Fruit fly (Drosophila melanogaster) whole organism, wandering third instar larva: ENCODE results near the gene CG14053.
A peak's percentile ranks its signal among the peaks of the same experiment; 100 is the strongest.

Source experiments
- Abd-B ChIP-seq: fragments of >200 bp; optimal IDR thresholded peaks from 2 replicates; lab custom pipeline; 2017; ENCODE audit warnings: missing biosample characterization, missing genetic modification characterization
- CG32264 ChIP-seq: fragments of 200-800 bp; sonication (Bioruptor generic); optimal IDR thresholded peaks from 2 replicates; lab custom pipeline; 2016; ENCODE audit warnings: missing biosample characterization, missing genetic modification characterization
- CG9705 ChIP-seq: fragments of 200-800 bp; sonication (Bioruptor generic); optimal IDR thresholded peaks from 2 replicates; lab custom pipeline; 2018; ENCODE audit warnings: missing biosample characterization, mild to moderate bottlenecking, missing genetic modification characterization
- Dfd ChIP-seq: fragments of >200 bp; optimal IDR thresholded peaks from 2 replicates; lab custom pipeline; 2017; ENCODE audit warnings: missing biosample characterization, missing genetic modification characterization
- Dif ChIP-seq: fragments of 200-275, 200-300 bp; sonication (Bioruptor generic); optimal IDR thresholded peaks from 2 replicates; lab custom pipeline; 2018; ENCODE audit warnings: missing biosample characterization, missing genetic modification characterization; ENCODE audit not compliant: partially characterized antibody
- GATAd ChIP-seq: sonication (Bioruptor generic); optimal IDR thresholded peaks from 2 replicates; lab custom pipeline; 2016; ENCODE audit warnings: missing biosample characterization, missing genetic modification characterization
- Hnf4 ChIP-seq: fragments of 200-800 bp; sonication (Bioruptor generic); optimal IDR thresholded peaks from 2 replicates; lab custom pipeline; 2016; ENCODE audit warnings: missing biosample characterization, mild to moderate bottlenecking, missing genetic modification characterization
- Hr78 ChIP-seq: fragments of >200 bp; optimal IDR thresholded peaks from 2 replicates; lab custom pipeline; 2017; ENCODE audit warnings: missing biosample characterization, missing genetic modification characterization
- Hr83 ChIP-seq: fragments of 200-300 bp; sonication (Bioruptor generic); optimal IDR thresholded peaks from 2 replicates; lab custom pipeline; 2016; ENCODE audit warnings: missing biosample characterization, mild to moderate bottlenecking, missing genetic modification characterization, moderate library complexity; ENCODE audit not compliant: poor library complexity, severe bottlenecking
- Jra ChIP-seq: sonication (Bioruptor generic); optimal IDR thresholded peaks from 2 replicates; lab custom pipeline; 2016; ENCODE audit warnings: missing biosample characterization, missing genetic modification characterization
- Mio ChIP-seq: sonication (Bioruptor generic); optimal IDR thresholded peaks from 2 replicates; lab custom pipeline; 2016; ENCODE audit warnings: missing biosample characterization, missing genetic modification characterization
- Myc ChIP-seq: fragments of >200 bp; optimal IDR thresholded peaks from 2 replicates; lab custom pipeline; 2017
- N ChIP-seq: fragments of >200 bp; optimal IDR thresholded peaks from 2 replicates; lab custom pipeline; 2018; ENCODE audit warnings: missing biosample characterization, missing external identifiers, missing genetic modification characterization
- OdsH ChIP-seq: fragments of 200-800 bp; sonication (Bioruptor generic); optimal IDR thresholded peaks from 2 replicates; lab custom pipeline; 2016; ENCODE audit warnings: missing biosample characterization, mild to moderate bottlenecking, missing genetic modification characterization
- Rel ChIP-seq, 2 experiments: fragments of 200-800 bp; sonication (Bioruptor generic) in 1 of 2; optimal IDR thresholded peaks; 2 replicates in 1 of 2; 3 replicates in 1 of 2; lab custom pipeline; 2016 to 2019; ENCODE audit warnings: mild to moderate bottlenecking in 2 of 2, missing biosample characterization in 2 of 2, missing genetic modification characterization in 2 of 2, moderate library complexity in 1 of 2
- Sp1 ChIP-seq: fragments of 200-800 bp; sonication (Bioruptor generic); optimal IDR thresholded peaks from 3 replicates; lab custom pipeline; 2019; ENCODE audit warnings: missing biosample characterization, mild to moderate bottlenecking, missing genetic modification characterization, moderate library complexity
- Vsx2 ChIP-seq: fragments of 200-300, 225-300 bp; sonication (Bioruptor generic); optimal IDR thresholded peaks from 2 replicates; lab custom pipeline; 2018; ENCODE audit warnings: missing biosample characterization, missing genetic modification characterization; ENCODE audit not compliant: partially characterized antibody
- br ChIP-seq: fragments of 200-800 bp; sonication (Bioruptor generic); optimal IDR thresholded peaks from 2 replicates; lab custom pipeline; 2016; ENCODE audit warnings: missing biosample characterization, missing genetic modification characterization
- brk ChIP-seq: fragments of 200-800 bp; sonication (Bioruptor generic); optimal IDR thresholded peaks from 2 replicates; lab custom pipeline; 2016; ENCODE audit warnings: missing biosample characterization, mild to moderate bottlenecking, missing genetic modification characterization
- dl ChIP-seq, 2 experiments: fragments of 175-275, 200-275 bp in 1 of 2; fragments of 200-275 bp in 1 of 2; sonication (Bioruptor generic); optimal IDR thresholded peaks; lab custom pipeline; 2018; ENCODE audit warnings: mild to moderate bottlenecking in 2 of 2, missing biosample characterization in 2 of 2, missing genetic modification characterization in 2 of 2, moderate library complexity in 2 of 2; ENCODE audit not compliant: partially characterized antibody in 2 of 2, insufficient read depth in 1 of 2
- dmrt93B ChIP-seq: fragments of 200-800 bp; sonication (Bioruptor generic); optimal IDR thresholded peaks from 2 replicates; lab custom pipeline; 2018; ENCODE audit warnings: missing biosample characterization, mild to moderate bottlenecking, missing genetic modification characterization
- dsf ChIP-seq: sonication (Bioruptor generic); optimal IDR thresholded peaks from 2 replicates; lab custom pipeline; 2016; ENCODE audit warnings: missing biosample characterization, missing genetic modification characterization, borderline replicate concordance
- ey ChIP-seq: fragments of 200-800 bp; sonication (Bioruptor generic); optimal IDR thresholded peaks from 2 replicates; lab custom pipeline; 2016; ENCODE audit warnings: missing biosample characterization, missing genetic modification characterization
- foxo ChIP-seq, 2 experiments: fragments of 200-800 bp; sonication (Bioruptor generic); optimal IDR thresholded peaks; 2 replicates in 1 of 2; 3 replicates in 1 of 2; lab custom pipeline; 2016 to 2017; ENCODE audit warnings: missing biosample characterization in 2 of 2, missing genetic modification characterization in 2 of 2
- fru ChIP-seq: fragments of 200-800 bp; sonication (Bioruptor generic); optimal IDR thresholded peaks from 3 replicates; lab custom pipeline; 2016; ENCODE audit warnings: missing biosample characterization, mild to moderate bottlenecking, missing genetic modification characterization
- h ChIP-seq: fragments of 200-800 bp; sonication (Bioruptor generic); optimal IDR thresholded peaks from 3 replicates; lab custom pipeline; 2016; ENCODE audit warnings: missing biosample characterization, mild to moderate bottlenecking, missing genetic modification characterization
- jim ChIP-seq: fragments of 175-275, 200-325 bp; sonication (Bioruptor generic); optimal IDR thresholded peaks from 2 replicates; lab custom pipeline; 2016; ENCODE audit warnings: missing biosample characterization, mild to moderate bottlenecking, missing genetic modification characterization
- lola ChIP-seq: fragments of >200 bp; optimal IDR thresholded peaks from 2 replicates; lab custom pipeline; 2017; ENCODE audit warnings: missing biosample characterization, missing genetic modification characterization
- pan ChIP-seq: fragments of >200 bp; optimal IDR thresholded peaks from 2 replicates; lab custom pipeline; 2017
- psq ChIP-seq: fragments of 200-800 bp; sonication (Bioruptor generic); optimal IDR thresholded peaks from 3 replicates; lab custom pipeline; 2017; ENCODE audit warnings: missing biosample characterization, mild to moderate bottlenecking, missing genetic modification characterization, moderate library complexity
- rgr ChIP-seq: fragments of 200-800 bp; sonication (Bioruptor generic); optimal IDR thresholded peaks from 3 replicates; lab custom pipeline; 2016; ENCODE audit warnings: missing biosample characterization, mild to moderate bottlenecking, missing genetic modification characterization
- sage ChIP-seq: fragments of 200-800 bp; sonication (Bioruptor generic); optimal IDR thresholded peaks from 2 replicates; lab custom pipeline; 2016; ENCODE audit warnings: missing biosample characterization, mild to moderate bottlenecking, missing genetic modification characterization
- sv ChIP-seq: fragments of 200-800 bp; sonication (Bioruptor generic); optimal IDR thresholded peaks from 3 replicates; lab custom pipeline; 2016; ENCODE audit warnings: missing biosample characterization, missing genetic modification characterization
- tai ChIP-seq: sonication (Bioruptor generic); optimal IDR thresholded peaks from 2 replicates; lab custom pipeline; 2016; ENCODE audit warnings: missing biosample characterization, missing genetic modification characterization
- usp ChIP-seq: fragments of >200 bp; optimal IDR thresholded peaks from 2 replicates; lab custom pipeline; 2017; ENCODE audit warnings: missing biosample characterization, missing genetic modification characterization
- woc ChIP-seq: sonication (Bioruptor generic); optimal IDR thresholded peaks from 2 replicates; lab custom pipeline; 2016; ENCODE audit warnings: missing biosample characterization, mild to moderate bottlenecking, missing genetic modification characterization

CG14053 gene

dm6 chrX:2158668-2159163, 35.0 kb downstream of the CG14053 start, which contains the start of gene wapl:
Gene wapl, minus strand, starts transcription at chrX:2158983.
- no peak for TF ChIP-seq sv (GFP tag; lab: Kevin White, UChicago)
- no peak for TF ChIP-seq Hnf4 (GFP tag; lab: Kevin White, UChicago)
- no peak for TF ChIP-seq N
- no peak for TF ChIP-seq pan (lab: Kevin White, UChicago)
- TF ChIP-seq Rel (GFP tag; optimal IDR thresholded peaks at IDR 0.05; lab: Kevin White, UChicago): no peak
- TF ChIP-seq Rel (tag; optimal IDR thresholded peaks at IDR 0.05; lab: Kevin White, UChicago): peak; percentile 6
- TF ChIP-seq jim (GFP tag; lab: Kevin White, UChicago): no peak
- TF ChIP-seq woc (GFP tag; lab: Kevin White, UChicago): no peak
- no peak for TF ChIP-seq Mio (GFP tag; lab: Kevin White, UChicago)
- TF ChIP-seq GATAd (GFP tag; lab: Kevin White, UChicago): no peak
- no peak for TF ChIP-seq Myc
- TF ChIP-seq Dif (GFP tag; lab: Kevin White, UChicago): no peak
- TF ChIP-seq OdsH (GFP tag; lab: Kevin White, UChicago): no peak
- TF ChIP-seq Abd-B: no peak
- TF ChIP-seq dl (GFP tag; optimal IDR thresholded peaks at IDR 0.05; lab: Kevin White, UChicago; ENCODE audit: insufficient read depth in 1 of 2, partially characterized antibody in 2 of 2): no peak
- TF ChIP-seq brk (GFP tag; lab: Kevin White, UChicago): no peak
- no peak for TF ChIP-seq br (GFP tag; lab: Kevin White, UChicago)
- TF ChIP-seq Jra (GFP tag; lab: Kevin White, UChicago): peak; percentile 75
- no peak for TF ChIP-seq usp (GFP tag; lab: Kevin White, UChicago)
- peak in 1 of 2 experiments; percentile 39 for TF ChIP-seq foxo (GFP tag; optimal IDR thresholded peaks at IDR 0.05; lab: Kevin White, UChicago)
- peak; percentile 27 for TF ChIP-seq h (GFP tag; lab: Kevin White, UChicago)
- TF ChIP-seq psq: peak; percentile 7
- TF ChIP-seq Dfd (GFP tag; lab: Kevin White, UChicago): no peak
- no peak for TF ChIP-seq CG32264 (GFP tag; lab: Kevin White, UChicago)
- no peak for TF ChIP-seq dmrt93B (GFP tag; lab: Kevin White, UChicago)
- TF ChIP-seq rgr (GFP tag; lab: Kevin White, UChicago): peak; percentile 37
- no peak for TF ChIP-seq sage (GFP tag; lab: Kevin White, UChicago)
- TF ChIP-seq ey: no peak
- TF ChIP-seq Hr78 (GFP tag; lab: Kevin White, UChicago): no peak
- peak; percentile 82 for TF ChIP-seq Hr83 (GFP tag; lab: Kevin White, UChicago)
- peak; percentile 25 for TF ChIP-seq fru

DNA sequence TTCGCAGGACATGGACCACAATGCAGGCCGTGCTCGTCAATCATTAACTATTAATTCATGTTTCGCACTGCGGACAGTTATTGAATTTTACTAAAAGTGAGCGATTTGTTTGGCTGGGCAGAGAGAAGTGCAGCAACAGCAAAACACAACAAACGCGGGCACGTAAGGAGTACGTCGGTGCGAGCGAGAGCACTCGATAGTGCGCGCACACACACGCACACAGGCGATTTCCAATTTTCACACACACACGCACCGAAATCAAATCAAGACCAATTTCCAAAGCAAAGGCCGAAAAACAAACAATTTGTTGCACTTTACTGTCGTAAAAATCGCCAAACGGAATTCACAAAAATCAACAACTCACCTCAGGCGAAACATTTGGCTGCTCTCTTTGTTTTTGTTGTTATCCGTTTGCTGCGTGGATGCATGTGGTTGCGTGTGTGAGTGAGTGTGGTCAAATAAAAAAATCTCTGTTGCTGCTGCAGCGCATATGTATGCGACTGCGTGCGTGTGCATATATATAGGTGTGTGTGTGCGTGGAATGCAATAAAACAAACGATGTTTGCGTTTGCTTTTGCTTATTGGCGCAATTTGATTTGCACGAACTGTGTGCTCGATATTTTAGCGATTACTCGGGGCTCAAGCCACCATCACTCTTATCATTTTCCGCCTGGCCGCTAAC, 35.6 kb downstream of the CG14053 start:
- TF ChIP-seq dsf (GFP tag; lab: Kevin White, UChicago) (no peak), Mio (GFP tag; lab: Kevin White, UChicago) (no peak), Rel (GFP tag; optimal IDR thresholded peaks at IDR 0.05; lab: Kevin White, UChicago) (no peak), Rel (tag; optimal IDR thresholded peaks at IDR 0.05; lab: Kevin White, UChicago) (no peak), N (peak; percentile 83), Abd-B (peak; percentile 74), GATAd (GFP tag; lab: Kevin White, UChicago) (no peak), Sp1 (GFP tag; lab: Kevin White, UChicago) (peak; percentile 2), h (GFP tag; lab: Kevin White, UChicago) (no peak), sv (GFP tag; lab: Kevin White, UChicago) (no peak), Hr78 (GFP tag; lab: Kevin White, UChicago) (peak; percentile 46), CG9705 (GFP tag; lab: Kevin White, UChicago) (no peak), dl (GFP tag; optimal IDR thresholded peaks at IDR 0.05; lab: Kevin White, UChicago; ENCODE audit: insufficient read depth in 1 of 2, partially characterized antibody in 2 of 2) (no peak)

DNA sequence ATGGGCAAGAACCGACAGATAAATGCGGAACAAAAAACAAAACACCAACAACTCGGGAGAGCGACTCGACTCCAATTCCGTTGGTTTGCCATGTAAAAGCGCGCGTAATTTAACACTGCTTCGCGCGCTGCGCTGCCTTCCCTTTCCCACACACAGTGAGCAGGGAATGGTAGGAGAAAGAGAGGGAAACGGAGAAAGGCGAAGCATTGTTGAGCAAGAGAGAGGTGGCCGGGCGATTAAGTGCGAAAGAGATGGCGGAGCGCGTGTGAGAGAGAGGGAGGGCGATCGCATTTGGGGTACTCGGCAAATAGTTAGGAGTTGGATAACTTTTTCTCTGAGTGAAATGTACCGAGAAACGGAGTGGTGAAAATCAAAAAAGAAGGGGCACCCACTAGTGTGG, 37.8 kb downstream of the CG14053 start:
- TF ChIP-seq N (peak; percentile 24), CG32264 (GFP tag; lab: Kevin White, UChicago) (no peak), rgr (GFP tag; lab: Kevin White, UChicago) (peak; percentile 4), psq (peak; percentile 5), Vsx2 (GFP tag; lab: Kevin White, UChicago) (no peak), dsf (GFP tag; lab: Kevin White, UChicago) (no peak), jim (GFP tag; lab: Kevin White, UChicago) (no peak), pan (lab: Kevin White, UChicago) (no peak), tai (GFP tag; lab: Kevin White, UChicago) (no peak), usp (GFP tag; lab: Kevin White, UChicago) (no peak), Dif (GFP tag; lab: Kevin White, UChicago) (peak; percentile 12), ey (no peak), h (GFP tag; lab: Kevin White, UChicago) (peak; percentile 7), br (GFP tag; lab: Kevin White, UChicago) (no peak), foxo (GFP tag; optimal IDR thresholded peaks at IDR 0.05; lab: Kevin White, UChicago) (peak in 1 of 2 experiments; percentile 21), GATAd (GFP tag; lab: Kevin White, UChicago) (no peak), dmrt93B (GFP tag; lab: Kevin White, UChicago) (no peak), woc (GFP tag; lab: Kevin White, UChicago) (no peak), Myc (no peak), fru (peak; percentile 30), sage (GFP tag; lab: Kevin White, UChicago) (no peak), dl (GFP tag; optimal IDR thresholded peaks at IDR 0.05; lab: Kevin White, UChicago; ENCODE audit: insufficient read depth in 1 of 2, partially characterized antibody in 2 of 2) (no peak), lola (no peak)
